Fruit fly (Drosophila melanogaster) whole organism, embryonic: ENCODE data around the gene yellow-f.

Experiments used
- CG10366 ChIP-seq: fragments of 200-800 bp; sonication (Bioruptor generic); IDR thresholded peaks from 2 replicates; pipeline ENCODE4 v1.3.6; 2022; ENCODE audit warnings: missing biosample characterization, missing genetic modification characterization
- CG12744 ChIP-seq: fragments of 200-800 bp; sonication (Bioruptor generic); optimal IDR thresholded peaks from 2 replicates; lab custom pipeline; 2016; ENCODE audit warnings: missing biosample characterization, missing genetic modification characterization
- CG13624 ChIP-seq: fragments of 200-800 bp; sonication (Bioruptor generic); optimal IDR thresholded peaks from 2 replicates; lab custom pipeline; 2016; ENCODE audit warnings: missing biosample characterization, missing genetic modification characterization
- CG14050 ChIP-seq: fragments of 200-800 bp; sonication (Bioruptor generic); IDR thresholded peaks from 3 replicates; pipeline ENCODE4 v1.3.6; 2022; ENCODE audit warnings: missing biosample characterization, missing genetic modification characterization
- CG15601 ChIP-seq: fragments of 200-800 bp; sonication (Bioruptor generic); optimal IDR thresholded peaks from 3 replicates; lab custom pipeline; 2019; ENCODE audit warnings: missing biosample characterization, mild to moderate bottlenecking, missing genetic modification characterization, moderate library complexity
- CG15696 ChIP-seq: fragments of 200-800 bp; sonication (Bioruptor generic); optimal IDR thresholded peaks from 2 replicates; lab custom pipeline; 2019; ENCODE audit warnings: missing biosample characterization, mild to moderate bottlenecking, missing genetic modification characterization, moderate library complexity
- CG16813 ChIP-seq: fragments of 200-800 bp; sonication (Bioruptor generic); IDR thresholded peaks from 3 replicates; pipeline ENCODE4 v1.3.6; 2022; ENCODE audit warnings: missing biosample characterization, missing genetic modification characterization; ENCODE audit not compliant: partially characterized antibody
- CG17359 ChIP-seq: fragments of 200-800 bp; sonication (Bioruptor generic); optimal IDR thresholded peaks from 3 replicates; lab custom pipeline; 2018; ENCODE audit warnings: missing biosample characterization, mild to moderate bottlenecking, missing genetic modification characterization, moderate library complexity
- CG17829 ChIP-seq: fragments of 200-800 bp; optimal IDR thresholded peaks from 2 replicates; lab custom pipeline; 2019; ENCODE audit warnings: missing biosample characterization, mild to moderate bottlenecking, missing genetic modification characterization, moderate library complexity
- CG18011 ChIP-seq: fragments of 200-800 bp; sonication (Bioruptor generic); optimal IDR thresholded peaks from 2 replicates; lab custom pipeline; 2017; ENCODE audit warnings: missing biosample characterization, missing genetic modification characterization, mild to moderate bottlenecking, moderate library complexity, missing genotype
- CG18619 ChIP-seq: fragments of 200-800 bp; sonication (Bioruptor generic); optimal IDR thresholded peaks from 3 replicates; lab custom pipeline; 2017; ENCODE audit warnings: missing biosample characterization, mild to moderate bottlenecking, missing genetic modification characterization
- CG30403 ChIP-seq: fragments of 200-800 bp; sonication (Bioruptor generic); optimal IDR thresholded peaks from 3 replicates; lab custom pipeline; 2016; ENCODE audit warnings: missing biosample characterization, missing genetic modification characterization
- CG33557 ChIP-seq: fragments of 200-800 bp; sonication (Bioruptor generic); optimal IDR thresholded peaks from 2 replicates; lab custom pipeline; 2019; ENCODE audit warnings: missing biosample characterization, mild to moderate bottlenecking, missing genetic modification characterization, moderate library complexity
- CG4328 ChIP-seq: fragments of 200-800 bp; sonication (Bioruptor generic); optimal IDR thresholded peaks from 3 replicates; lab custom pipeline; 2017; ENCODE audit warnings: missing biosample characterization, missing genetic modification reagents, missing genetic modification characterization
- CG7745 ChIP-seq: fragments of 200-800 bp; sonication (Bioruptor generic); optimal IDR thresholded peaks from 2 replicates; lab custom pipeline; 2018; ENCODE audit warnings: missing biosample characterization, mild to moderate bottlenecking, missing genetic modification characterization, moderate library complexity
- CG9932 ChIP-seq: fragments of 200-800 bp; sonication (Bioruptor generic); IDR thresholded peaks from 2 replicates; pipeline ENCODE4 v1.3.6; 2022; ENCODE audit warnings: missing biosample characterization, missing genetic modification characterization
- Camta ChIP-seq: fragments of 200-800 bp; sonication (Bioruptor generic); optimal IDR thresholded peaks from 2 replicates; lab custom pipeline; 2016; ENCODE audit warnings: missing biosample characterization, missing genetic modification characterization
- CrebB ChIP-seq: fragments of 200-800 bp; sonication (Bioruptor generic); optimal IDR thresholded peaks from 3 replicates; lab custom pipeline; 2018; ENCODE audit warnings: missing biosample characterization, mild to moderate bottlenecking, missing genetic modification characterization
- D ChIP-seq, 2 experiments: fragments of 200-800 bp in 1 of 2; fragments of >200 bp in 1 of 2; sonication (Bioruptor generic) in 1 of 2; optimal IDR thresholded peaks; 2 replicates in 1 of 2; 3 replicates in 1 of 2; lab custom pipeline; 2017; ENCODE audit warnings: mild to moderate bottlenecking in 1 of 2, missing biosample characterization in 1 of 2, missing genetic modification characterization in 1 of 2, missing genetic modification reagents in 1 of 2
- Dip3 ChIP-seq: fragments of 200-800 bp; sonication (Bioruptor generic); optimal IDR thresholded peaks from 3 replicates; lab custom pipeline; 2016; ENCODE audit warnings: missing biosample characterization, missing genetic modification characterization
- Drgx ChIP-seq: fragments of 200-800 bp; sonication (Bioruptor generic); IDR thresholded peaks from 2 replicates; pipeline ENCODE4 v1.3.6; 2022; ENCODE audit warnings: missing biosample characterization, missing genetic modification characterization
- ERR ChIP-seq: fragments of 200-800 bp; sonication (Bioruptor generic); optimal IDR thresholded peaks from 2 replicates; lab custom pipeline; 2016; ENCODE audit warnings: missing biosample characterization, missing genetic modification characterization
- Mad ChIP-seq: fragments of 200-800 bp; sonication (Bioruptor generic); optimal IDR thresholded peaks from 2 replicates; lab custom pipeline; 2016; ENCODE audit warnings: missing biosample characterization, missing genetic modification characterization
- Neu2 ChIP-seq: fragments of 200-800 bp; sonication (Bioruptor generic); optimal IDR thresholded peaks from 3 replicates; lab custom pipeline; 2016; ENCODE audit warnings: missing biosample characterization, missing genetic modification characterization, borderline replicate concordance
- Nf-YA ChIP-seq: fragments of 200-800 bp; sonication (Bioruptor generic); IDR thresholded peaks from 2 replicates; pipeline ENCODE4 v1.3.6; 2022; ENCODE audit warnings: missing biosample characterization, missing genetic modification characterization
- Ssrp ChIP-seq: fragments of 200-800 bp; sonication (Bioruptor generic); optimal IDR thresholded peaks from 2 replicates; lab custom pipeline; 2018; ENCODE audit warnings: missing biosample characterization, mild to moderate bottlenecking, missing genetic modification characterization, moderate library complexity
- Stat92E ChIP-seq, 3 experiments: fragments of >200 bp in 2 of 3; fragments of 200-800 bp in 1 of 3; sonication (Bioruptor generic) in 1 of 3; optimal IDR thresholded peaks; 2 replicates each; lab custom pipeline; 2017 to 2019; ENCODE audit warnings: missing biosample characterization in 3 of 3, missing genetic modification characterization in 3 of 3, mild to moderate bottlenecking in 1 of 3, moderate library complexity in 1 of 3
- Xbp1 ChIP-seq: fragments of 200-800 bp; sonication (Bioruptor generic); optimal IDR thresholded peaks from 3 replicates; lab custom pipeline; 2016; ENCODE audit warnings: missing biosample characterization, mild to moderate bottlenecking, missing genetic modification characterization
- ab ChIP-seq: fragments of 200-800 bp; sonication (Bioruptor generic); optimal IDR thresholded peaks from 2 replicates; lab custom pipeline; 2016; ENCODE audit warnings: missing biosample characterization, missing genetic modification characterization
- az2 ChIP-seq: fragments of 200-800 bp; sonication (Bioruptor generic); optimal IDR thresholded peaks from 3 replicates; lab custom pipeline; 2016; ENCODE audit warnings: missing biosample characterization, missing genetic modification characterization
- cg ChIP-seq: fragments of 200-800 bp; sonication (Bioruptor generic); optimal IDR thresholded peaks from 3 replicates; lab custom pipeline; 2019; ENCODE audit warnings: missing biosample characterization, mild to moderate bottlenecking, missing genetic modification characterization, moderate library complexity
- ci ChIP-seq: fragments of 200-800 bp; sonication (Bioruptor generic); IDR thresholded peaks from 3 replicates; pipeline ENCODE4 v1.3.6; 2022; ENCODE audit warnings: missing biosample characterization, missing genetic modification characterization
- dmrt99B ChIP-seq: fragments of 200-800 bp; sonication (Bioruptor generic); optimal IDR thresholded peaks from 2 replicates; lab custom pipeline; 2018; ENCODE audit warnings: missing biosample characterization, mild to moderate bottlenecking, missing genetic modification characterization, moderate library complexity
- fru ChIP-seq: fragments of >200 bp; optimal IDR thresholded peaks from 2 replicates; lab custom pipeline; 2017
- gsb-n ChIP-seq: fragments of 200-800 bp; sonication (Bioruptor generic); optimal IDR thresholded peaks from 3 replicates; lab custom pipeline; 2018; ENCODE audit warnings: missing biosample characterization, mild to moderate bottlenecking, missing genetic modification characterization
- hbn ChIP-seq: fragments of 200-800 bp; sonication (Bioruptor generic); IDR thresholded peaks from 2 replicates; pipeline ENCODE4 v1.3.6; 2022; ENCODE audit warnings: missing biosample characterization, missing genetic modification characterization; ENCODE audit not compliant: partially characterized antibody
- hkb ChIP-seq, 2 experiments: fragments of 200-800 bp in 1 of 2; fragments of >200 bp in 1 of 2; sonication (Bioruptor generic) in 1 of 2; IDR thresholded peaks in 1 of 2; optimal IDR thresholded peaks in 1 of 2; 2 replicates each; pipeline versions ENCODE4 v1.3.6 to Lab custom; 2017 to 2022; ENCODE audit warnings: missing biosample characterization in 1 of 2, missing genetic modification characterization in 1 of 2
- kni ChIP-seq: fragments of 200-800 bp; sonication (Bioruptor generic); optimal IDR thresholded peaks from 3 replicates; lab custom pipeline; 2017; ENCODE audit warnings: mild to moderate bottlenecking, missing biosample characterization, missing genetic modification reagents, missing genetic modification characterization
- knrl ChIP-seq: fragments of 200-800 bp; sonication (Bioruptor generic); IDR thresholded peaks from 3 replicates; pipeline ENCODE4 v1.3.6; 2022; ENCODE audit warnings: missing biosample characterization, missing genetic modification characterization; ENCODE audit not compliant: partially characterized antibody
- lola ChIP-seq, 3 experiments: fragments of >200 bp in 2 of 3; fragments of 200-800 bp in 1 of 3; sonication (Bioruptor generic) in 1 of 3; optimal IDR thresholded peaks; 2 replicates each; lab custom pipeline; 2017 to 2019; ENCODE audit warnings: missing biosample characterization in 3 of 3, missing genetic modification characterization in 3 of 3, mild to moderate bottlenecking in 1 of 3, moderate library complexity in 1 of 3
- sna ChIP-seq: fragments of 200-800 bp; sonication (Bioruptor generic); IDR thresholded peaks from 2 replicates; pipeline ENCODE4 v1.3.6; 2022; ENCODE audit warnings: missing biosample characterization, missing genetic modification characterization; ENCODE audit not compliant: partially characterized antibody
- tio ChIP-seq: fragments of 200-800 bp; sonication (Bioruptor generic); optimal IDR thresholded peaks from 2 replicates; lab custom pipeline; 2017; ENCODE audit warnings: missing biosample characterization, missing genetic modification characterization, inconsistent platforms
- tna ChIP-seq: fragments of 200-800 bp; sonication (Bioruptor generic); IDR thresholded peaks from 2 replicates; pipeline ENCODE4 v1.3.6; 2022; ENCODE audit warnings: missing biosample characterization, missing genetic modification characterization; ENCODE audit not compliant: partially characterized antibody
- unc-4 ChIP-seq: fragments of 200-800 bp; sonication (Bioruptor generic); IDR thresholded peaks from 2 replicates; pipeline ENCODE4 v1.3.6; 2022; ENCODE audit warnings: missing biosample characterization, missing genetic modification characterization; ENCODE audit not compliant: partially characterized antibody
- wek ChIP-seq: fragments of 200-800 bp; sonication (Bioruptor generic); optimal IDR thresholded peaks from 3 replicates; lab custom pipeline; 2018; ENCODE audit warnings: missing biosample characterization, mild to moderate bottlenecking, missing genetic modification characterization, moderate library complexity
- zf30C ChIP-seq: fragments of 200-800 bp; sonication (Bioruptor generic); optimal IDR thresholded peaks from 3 replicates; lab custom pipeline; 2018; ENCODE audit warnings: missing biosample characterization, mild to moderate bottlenecking, missing genetic modification characterization

yellow-f gene

dm6 chr3R:12985828-12986530 lies 7.0 kb downstream of the yellow-f start, which contains the start of gene CG31342 (continued):
- no peak for TF ChIP-seq zf30C (GFP tag; lab: Kevin White, UChicago)
- TF ChIP-seq sna, result peak; percentile 61; the same call in 1 of the 2 replicates
- no peak for TF ChIP-seq ERR (GFP tag; lab: Kevin White, UChicago)
- peak in 1 of 3 experiments; percentile 86 for TF ChIP-seq Stat92E (GFP tag; optimal IDR thresholded peaks at IDR 0.05; lab: Kevin White, UChicago)
- peak; percentile 38 for TF ChIP-seq Ssrp (tag; lab: Kevin White, UChicago)
- TF ChIP-seq Nf-YA (GFP tag; lab: Robert Waterston, UW), result 0 out of 2 replicates have a peak, but pooled peaks have one; percentile 12
- peak; percentile 28 for TF ChIP-seq Xbp1
- TF ChIP-seq CG4328, result peak; percentile 6
- no peak for TF ChIP-seq CG10366 (GFP tag; lab: Robert Waterston, UW)
- no peak for TF ChIP-seq tio
- no peak for TF ChIP-seq CG14050 (GFP tag; lab: Robert Waterston, UW)
- peak; percentile 67 for TF ChIP-seq CG13624
- TF ChIP-seq CrebB, result peak; percentile 14
- TF ChIP-seq tna (GFP tag; lab: Robert Waterston, UW), result peak; percentile 29; the same call in 1 of the 2 replicates
- no peak for TF ChIP-seq Camta (GFP tag; lab: Kevin White, UChicago)
- TF ChIP-seq ab, result no peak
- TF ChIP-seq az2 (GFP tag; lab: Kevin White, UChicago), result peak; percentile 42
- 0 out of 2 replicates have a peak, but pooled peaks have one; percentile 28 for TF ChIP-seq Drgx
- TF ChIP-seq wek (GFP tag; lab: Kevin White, UChicago), result peak; percentile 98
- no peak for TF ChIP-seq CG7745
- TF ChIP-seq Dip3 (GFP tag; lab: Kevin White, UChicago), result no peak
- TF ChIP-seq fru (lab: Kevin White, UChicago), result no peak
- peak; percentile 47 for TF ChIP-seq CG30403 (GFP tag; lab: Kevin White, UChicago)
- peak; percentile 58 for TF ChIP-seq CG16813 (GFP tag; lab: Robert Waterston, UW)
- peak; percentile 60 for TF ChIP-seq hbn (GFP tag; lab: Robert Waterston, UW)
- TF ChIP-seq CG15696 (tag; lab: Kevin White, UChicago), result peak; percentile 45
- peak; percentile 56 for TF ChIP-seq CG15601
- peak; percentile 71 for TF ChIP-seq unc-4 (GFP tag; lab: Robert Waterston, UW)
- TF ChIP-seq CG18619 (GFP tag; lab: Kevin White, UChicago), result peak; percentile 2
- TF ChIP-seq lola (GFP tag; optimal IDR thresholded peaks at IDR 0.05; lab: Kevin White, UChicago), result peak in 1 of 3 experiments; percentile 58
- no peak for TF ChIP-seq CG12744 (GFP tag; lab: Kevin White, UChicago)
- TF ChIP-seq D (optimal IDR thresholded peaks at IDR 0.05; lab: Kevin White, UChicago), result no peak
- TF ChIP-seq D (GFP tag; optimal IDR thresholded peaks at IDR 0.05; lab: Kevin White, UChicago), result no peak
- no peak for TF ChIP-seq dmrt99B (tag; lab: Kevin White, UChicago)
- TF ChIP-seq hkb (optimal IDR thresholded peaks at IDR 0.05; lab: Kevin White, UChicago), result no peak
- peak; percentile 40; the same call in 1 of the 2 replicates for TF ChIP-seq hkb (GFP tag; IDR thresholded peaks at IDR 0.05; lab: Robert Waterston, UW)
- peak; percentile 38; the same call in 1 of the 2 replicates for TF ChIP-seq CG9932 (GFP tag; lab: Robert Waterston, UW)
- no peak for TF ChIP-seq CG18011 (GFP tag; lab: Kevin White, UChicago)
- TF ChIP-seq CG17359 (tag; lab: Kevin White, UChicago), result peak; percentile 55
- TF ChIP-seq gsb-n (tag; lab: Kevin White, UChicago), result no peak
- TF ChIP-seq knrl, result peak; percentile 59; the same call in 2 of the 3 replicates
- peak; percentile 36 for TF ChIP-seq CG33557 (GFP tag; lab: Kevin White, UChicago)
- TF ChIP-seq Mad, result no peak
- no peak for TF ChIP-seq Neu2 (GFP tag; lab: Kevin White, UChicago)
- TF ChIP-seq cg (GFP tag; lab: Kevin White, UChicago), result no peak
- peak; percentile 76 for TF ChIP-seq CG17829 (tag; lab: Kevin White, UChicago)
- TF ChIP-seq kni (GFP tag; lab: Kevin White, UChicago), result no peak
- TF ChIP-seq ci (GFP tag; lab: Robert Waterston, UW), result peak; percentile 25; the same call in 1 of the 3 replicates
